Fruit fly (Drosophila melanogaster): ENCODE data around the gene Gyc89Db.

Gyc89Db gene

DNA sequence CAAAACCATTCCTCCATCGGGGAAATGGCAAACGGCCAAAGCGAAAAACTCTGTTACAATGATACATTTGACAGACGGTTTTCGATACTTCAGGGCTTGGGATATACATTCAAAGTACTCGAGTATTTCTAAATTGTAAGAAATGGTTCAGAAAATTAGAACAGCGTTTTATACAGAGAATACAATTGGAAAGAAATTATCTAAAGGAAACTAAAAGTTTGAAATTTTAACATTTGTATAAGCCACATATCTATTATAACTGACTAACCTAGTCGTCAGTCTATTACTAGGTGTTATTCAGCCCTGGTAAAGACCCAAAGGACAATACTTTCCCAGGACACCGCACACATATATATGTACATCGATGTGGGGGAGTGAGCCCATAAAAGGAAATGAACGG, 438 bp upstream of the Gyc89Db start (continued):
- TF ChIP-seq CG8388 (GFP tag; optimal IDR thresholded peaks at IDR 0.05) (no peak), ATbp (GFP tag; optimal IDR thresholded peaks at IDR 0.05) (peak; percentile 21), CG14710 (tag; optimal IDR thresholded peaks at IDR 0.05) (peak; percentile 8), CG17328 (GFP tag; IDR thresholded peaks at IDR 0.05) (no peak), CG10431 (GFP tag; optimal IDR thresholded peaks at IDR 0.05) (no peak), sr (GFP tag; IDR thresholded peaks at IDR 0.05) (no peak), pum (GFP tag; optimal IDR thresholded peaks at IDR 0.05) (no peak), Hmr (GFP tag; optimal IDR thresholded peaks at IDR 0.05) (peak; percentile 69), BtbVII (GFP tag; optimal IDR thresholded peaks at IDR 0.05) (peak; percentile 26), CG3838 (GFP tag; optimal IDR thresholded peaks at IDR 0.05) (no peak), nerfin-1 (tag; optimal IDR thresholded peaks at IDR 0.05) (no peak), CG15514 (GFP tag; optimal IDR thresholded peaks at IDR 0.05) (no peak), CG2678 (tag; optimal IDR thresholded peaks at IDR 0.05) (peak; percentile 75), fd102C (GFP tag; optimal IDR thresholded peaks at IDR 0.05) (no peak), HLH3B (GFP tag; IDR thresholded peaks at IDR 0.05) (no peak), sd (tag; optimal IDR thresholded peaks at IDR 0.05) (no peak), ind (GFP tag; optimal IDR thresholded peaks at IDR 0.05) (no peak), CG4424 (GFP tag; optimal IDR thresholded peaks at IDR 0.05) (no peak), wdn (GFP tag; IDR thresholded peaks at IDR 0.05) (no peak), oc (tag; optimal IDR thresholded peaks at IDR 0.05) (no peak), kah (GFP tag; optimal IDR thresholded peaks at IDR 0.05) (no peak), CG8478 (optimal IDR thresholded peaks at IDR 0.05) (no peak), amos (GFP tag; IDR thresholded peaks at IDR 0.05; ENCODE audit: partially characterized antibody) (no peak), CG7357 (GFP tag; IDR thresholded peaks at IDR 0.05) (no peak), CG17186 (GFP tag; optimal IDR thresholded peaks at IDR 0.05) (no peak), tll (GFP tag; optimal IDR thresholded peaks at IDR 0.05) (no peak), row (GFP tag; IDR thresholded peaks at IDR 0.05) (peak; percentile 54; the same call in 2 of the 3 replicates), CG32772 (GFP tag; IDR thresholded peaks at IDR 0.05) (no peak), pfk (GFP tag; optimal IDR thresholded peaks at IDR 0.05) (no peak), peb (GFP tag; IDR thresholded peaks at IDR 0.05) (no peak), Abd-B (GFP tag; optimal IDR thresholded peaks at IDR 0.05) (no peak), Neu2 (GFP tag; optimal IDR thresholded peaks at IDR 0.05; ENCODE audit: borderline replicate concordance) (no peak), bcd (GFP tag; optimal IDR thresholded peaks at IDR 0.05) (no peak), nmo (GFP tag; optimal IDR thresholded peaks at IDR 0.05) (peak; percentile 22), CG17359 (tag; optimal IDR thresholded peaks at IDR 0.05) (peak; percentile 23), chif (GFP tag; optimal IDR thresholded peaks at IDR 0.05) (no peak), B-H2 (GFP tag; optimal IDR thresholded peaks at IDR 0.05) (peak; percentile 35), H15 (GFP tag; IDR thresholded peaks at IDR 0.05) (no peak), yki (optimal IDR thresholded peaks at IDR 0.05) (no peak), bab2 (GFP tag; optimal IDR thresholded peaks at IDR 0.05) (no peak), tup (GFP tag; optimal IDR thresholded peaks at IDR 0.05) (no peak), CG3847 (GFP tag; IDR thresholded peaks at IDR 0.05) (no peak), CG11247 (GFP tag; IDR thresholded peaks at IDR 0.05) (no peak), Tbp (GFP tag; optimal IDR thresholded peaks at IDR 0.05) (no peak), Mes4 (GFP tag; optimal IDR thresholded peaks at IDR 0.05) (no peak), CG6654 (GFP tag; optimal IDR thresholded peaks at IDR 0.05) (no peak), rib (GFP tag; IDR thresholded peaks at IDR 0.05) (no peak), CG2129 (GFP tag; IDR thresholded peaks at IDR 0.05; ENCODE audit: partially characterized antibody) (no peak), hkb (optimal IDR thresholded peaks at IDR 0.05) (no peak), hkb (GFP tag; IDR thresholded peaks at IDR 0.05) (peak; percentile 56), CG10209 (GFP tag; optimal IDR thresholded peaks at IDR 0.05) (peak; percentile 7), CG6765 (GFP tag; optimal IDR thresholded peaks at IDR 0.05) (no peak)

All from whole organism, embryonic.